Fruit fly (Drosophila melanogaster) S2 (cell line): Measurements from ENCODE around the gene CG31126.

Experiments used
- CG8478 ChIP-seq: fragments of >200 bp; optimal IDR thresholded peaks from 2 replicates; lab custom pipeline; 2018
- CTCF ChIP-seq, 2 experiments: fragments of >200 bp; optimal IDR thresholded peaks; 2 replicates each; lab custom pipeline; 2018

dm6 chr3R:24661679-24662411 lies 2.4 kb downstream of the CG31126 start, which contains the start of gene Ppox:
- no peak for TF ChIP-seq CG8478 (lab: Kevin White, UChicago)
- no peak for TF ChIP-seq CTCF (optimal IDR thresholded peaks at IDR 0.05; lab: Kevin White, UChicago)
